Worm (Caenorhabditis elegans) whole organism, dauer: ENCODE data around the gene nep-22.

Source experiments
- unc-62 ChIP-seq: sonication (generic microtip); optimal IDR thresholded peaks from 2 replicates; lab custom pipeline; 2017; ENCODE audit warnings: missing biosample characterization, missing genetic modification reagents, missing genetic modification characterization

nep-22 gene

ce11 chrX:9034310-9034709, at the start of gene nep-22:
TSS of gene nep-22 (plus strand) at chrX:9034554.
- no peak for TF ChIP-seq unc-62 (GFP tag; lab: Kevin White, UChicago)

- no peak for TF ChIP-seq unc-62 (GFP tag; lab: Kevin White, UChicago)
These were observed 47.9 kb upstream of the nep-22 start for ce11 chrX:8986452-8986851.

DNA sequence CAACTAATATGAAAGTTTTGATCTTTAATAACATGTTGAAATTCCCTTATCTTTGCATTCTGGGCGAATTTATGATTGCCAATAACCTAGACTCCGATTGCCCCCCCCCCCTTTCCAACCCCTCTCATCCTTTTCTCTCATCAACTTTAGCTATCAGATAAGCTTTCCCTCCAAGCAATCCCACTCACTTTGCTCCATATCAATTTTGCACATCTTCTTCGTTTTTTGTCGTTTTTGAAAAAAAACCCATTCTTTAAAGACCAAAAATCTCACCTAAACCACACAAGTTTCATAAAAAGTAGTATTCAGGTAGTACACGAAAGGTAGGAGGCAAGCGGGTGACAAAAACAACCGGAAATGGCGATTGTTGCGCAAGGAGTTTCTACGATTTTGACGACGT, 46.5 kb upstream of the nep-22 start, which contains the start of gene twk-18:
twk-18 (plus strand) TSS at position 301 of the 400 bp plus-strand sequence.
- no peak for TF ChIP-seq unc-62 (GFP tag; lab: Kevin White, UChicago)

DNA sequence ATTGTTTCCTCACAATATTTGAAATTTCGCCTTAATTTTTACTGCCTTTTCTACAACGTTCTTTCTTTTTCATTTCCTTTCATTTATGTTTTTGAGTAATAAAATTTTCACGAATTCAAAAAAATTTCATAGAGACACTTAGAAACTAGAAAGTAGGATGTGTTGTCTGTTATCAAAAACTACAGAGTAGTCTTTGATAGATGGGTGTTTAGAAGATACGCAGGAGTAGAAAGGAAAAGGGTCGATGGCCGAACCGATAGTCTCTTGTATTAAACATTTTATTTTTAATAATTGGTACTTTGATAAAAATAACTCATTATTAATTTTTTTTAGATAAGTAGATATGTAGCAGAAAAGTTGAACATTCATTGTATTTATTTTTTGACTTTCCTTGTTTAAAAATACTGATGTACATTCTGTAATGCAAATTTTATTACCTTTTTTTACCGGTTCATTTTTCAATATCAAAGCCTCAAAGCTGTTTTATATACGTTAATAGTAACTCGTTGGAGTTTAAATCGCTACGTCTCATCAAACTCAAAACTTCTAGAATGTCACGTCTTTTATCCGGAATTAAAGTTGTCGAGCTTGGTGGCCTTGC, 42.4 kb upstream of the nep-22 start, which contains the start of gene C24A3.4:
C24A3.4 (plus strand) TSS at position 551 of the 601 bp plus-strand sequence.
- TF ChIP-seq unc-62 (GFP tag; lab: Kevin White, UChicago), result no peak

DNA sequence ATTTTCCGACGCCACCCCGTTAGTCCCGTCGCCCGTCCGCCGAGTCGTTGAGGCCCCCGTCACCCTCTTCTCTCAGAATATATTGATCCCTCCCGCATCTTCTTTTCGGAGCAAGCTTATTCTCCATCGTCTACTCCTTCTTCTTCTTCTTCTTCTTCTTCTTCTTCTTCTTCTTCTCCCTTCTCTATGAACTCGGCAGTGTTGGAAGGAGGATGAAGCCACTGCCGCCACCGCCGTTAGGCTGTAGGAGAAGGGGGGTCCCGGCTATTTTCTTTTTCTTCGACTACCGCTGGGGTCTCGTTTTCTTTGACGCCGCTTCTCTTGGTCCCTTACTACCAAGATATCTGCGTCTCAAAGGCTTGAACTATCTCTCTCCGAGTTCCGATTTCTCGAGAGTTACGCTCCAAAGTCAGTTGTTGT, 38.8 kb upstream of the nep-22 start:
- TF ChIP-seq unc-62 (GFP tag; lab: Kevin White, UChicago), result no peak

DNA sequence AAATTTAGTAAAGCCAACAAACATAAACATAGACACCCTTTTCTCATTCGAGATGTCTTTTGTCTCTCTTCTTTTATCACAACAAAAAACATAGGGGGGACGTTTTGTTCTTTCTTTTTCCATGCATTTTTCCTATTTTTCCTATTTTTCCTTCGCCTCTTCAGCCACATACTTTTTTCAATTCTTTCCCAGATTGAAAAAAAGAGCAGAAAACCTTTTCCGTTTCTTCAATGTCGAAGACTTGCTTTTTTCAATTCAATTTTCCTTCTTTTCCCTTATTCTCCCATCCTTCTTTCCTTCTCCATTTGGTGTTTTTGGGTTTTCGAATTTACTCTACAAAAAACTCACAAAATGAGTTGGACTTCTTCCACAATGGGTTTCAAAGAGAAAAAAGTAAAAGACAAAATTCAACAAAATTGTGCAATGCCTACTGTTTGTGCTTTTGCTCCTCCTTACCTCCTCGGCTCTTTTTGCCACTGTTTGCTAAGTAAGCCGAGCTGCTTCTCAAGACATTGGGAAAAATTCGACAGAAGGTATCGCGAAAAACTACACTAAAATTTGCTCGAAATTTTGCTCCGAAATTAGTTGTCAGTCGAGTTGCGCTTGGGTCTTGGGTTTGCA, 37.7 kb upstream of the nep-22 start:
- no peak for TF ChIP-seq unc-62 (GFP tag; lab: Kevin White, UChicago)

ce11 chrX:8997450-8998075, 36.8 kb upstream of the nep-22 start, which contains the start of gene C24A3.2:
TSS of gene C24A3.2 (plus strand) at chrX:8997500.
- no peak for TF ChIP-seq unc-62 (GFP tag; lab: Kevin White, UChicago)

DNA sequence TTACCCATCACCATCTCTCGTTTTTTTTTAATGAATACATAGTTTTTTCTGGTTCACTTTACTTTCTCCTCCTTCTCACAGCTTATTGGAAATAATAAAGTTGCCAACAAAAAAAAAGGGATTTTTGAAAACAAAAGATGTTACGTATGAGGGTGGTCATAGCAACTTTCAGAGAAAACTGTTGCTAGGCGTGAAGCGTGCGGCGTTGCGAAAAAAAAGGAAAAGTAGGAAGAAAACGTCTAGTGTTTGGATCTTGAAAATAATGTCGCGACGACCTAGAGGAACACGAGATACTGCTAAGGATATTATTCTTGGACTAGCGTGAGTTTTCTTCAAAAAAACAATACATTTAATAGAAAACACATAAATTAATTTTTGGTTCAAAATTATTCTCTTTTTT, 35.5 kb upstream of the nep-22 start, which contains the start of gene C24A3.1:
C24A3.1 (plus strand) TSS at position 263 of the 400 bp plus-strand sequence.
- TF ChIP-seq unc-62 (GFP tag; lab: Kevin White, UChicago), result no peak

- TF ChIP-seq unc-62 (GFP tag; lab: Kevin White, UChicago), result no peak
These were observed 23.9 kb upstream of the nep-22 start, which contains the start of gene C24A3.9 for ce11 chrX:9010418-9010817. TSS of gene C24A3.9 (minus strand) at chrX:9010518.

ce11 chrX:9011471-9011870, 22.9 kb upstream of the nep-22 start:
- no peak for TF ChIP-seq unc-62 (GFP tag; lab: Kevin White, UChicago)

DNA sequence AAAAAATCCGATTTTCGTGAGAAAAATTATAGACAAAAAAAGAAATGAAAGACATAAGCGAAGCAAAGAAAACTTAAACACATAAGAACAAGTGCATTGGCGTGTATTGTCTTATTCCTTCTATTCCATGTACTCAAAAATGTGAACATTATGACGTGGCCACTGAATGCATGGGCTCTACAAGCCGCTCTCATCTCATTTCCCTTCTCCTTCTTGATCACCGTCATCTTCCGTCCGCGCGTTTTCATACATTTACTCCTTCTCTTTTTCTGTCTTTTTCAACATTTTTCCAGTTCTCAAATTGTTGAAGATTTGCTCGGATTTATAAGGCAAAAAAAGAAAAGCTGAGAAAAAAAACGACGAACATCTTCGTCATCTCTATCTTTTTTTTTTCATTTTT, 19.9 kb upstream of the nep-22 start:
- no peak for TF ChIP-seq unc-62 (GFP tag; lab: Kevin White, UChicago)

DNA sequence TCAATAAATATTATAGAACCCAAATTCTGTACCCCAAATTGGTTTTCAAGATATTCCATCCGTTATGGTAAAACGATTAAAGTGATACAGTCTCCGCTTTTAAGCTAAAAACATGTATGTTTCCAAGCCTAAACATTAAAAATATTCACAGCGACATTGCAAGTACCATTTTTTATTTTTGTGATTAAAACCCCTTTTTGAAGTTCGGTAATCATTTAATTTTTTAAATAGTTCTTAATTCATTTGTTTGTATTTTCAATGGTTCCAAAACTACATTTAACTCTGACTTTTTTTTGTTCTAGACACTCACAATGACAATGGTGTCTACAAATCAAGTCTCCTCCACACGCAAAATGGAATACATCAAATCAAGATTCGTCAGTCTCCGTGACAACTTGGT, 18.9 kb upstream of the nep-22 start, which contains the start of gene T25B6.4:
T25B6.4 (plus strand) TSS at position 301 of the 400 bp plus-strand sequence.
- no peak for TF ChIP-seq unc-62 (GFP tag; lab: Kevin White, UChicago)

- no peak for TF ChIP-seq unc-62 (GFP tag; lab: Kevin White, UChicago)
These were observed 12.7 kb upstream of the nep-22 start, which contains the start of gene T25B6.5 for ce11 chrX:9021645-9022044. TSS of gene T25B6.5 (minus strand) at chrX:9021745.

DNA sequence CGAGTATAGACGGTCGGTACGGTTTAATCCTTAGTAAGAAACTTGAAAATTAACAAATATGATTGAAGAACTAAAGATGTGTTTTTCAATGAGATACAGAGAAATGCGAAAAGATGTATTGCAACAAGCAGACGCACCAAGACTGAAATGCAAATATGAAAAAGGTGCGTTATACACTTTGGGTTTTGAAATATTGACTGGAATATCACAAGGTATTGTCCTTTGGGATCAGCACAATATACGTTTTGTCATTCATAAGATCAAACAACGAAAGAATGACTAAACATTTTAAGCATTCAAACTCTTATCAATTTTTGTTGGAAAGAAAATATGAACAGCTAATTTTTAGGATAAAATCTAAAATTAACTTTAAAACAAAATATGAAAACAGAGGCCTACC, 11.6 kb upstream of the nep-22 start, which contains the start of gene T25B6.6:
T25B6.6 (minus strand) TSS at position 101 of the 400 bp plus-strand sequence.
- TF ChIP-seq unc-62 (GFP tag; lab: Kevin White, UChicago), result no peak

DNA sequence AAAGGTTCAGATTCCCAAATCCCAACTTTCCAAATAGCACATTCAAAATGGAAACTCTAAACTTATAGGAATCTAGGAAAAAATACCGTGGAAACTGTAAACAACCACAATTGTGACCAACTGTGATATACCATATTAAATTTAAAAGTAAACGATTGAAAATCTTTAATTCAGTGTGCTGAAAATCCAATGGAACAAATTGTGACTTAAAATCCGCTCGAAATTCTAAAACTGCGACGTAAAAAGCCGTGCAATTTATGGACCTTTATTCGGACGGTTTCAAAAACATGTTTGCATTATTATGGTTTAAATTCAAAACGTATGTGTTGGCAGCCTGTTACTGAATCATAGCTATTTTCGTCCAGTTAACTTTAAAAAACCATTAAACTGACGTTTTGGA, 10.5 kb upstream of the nep-22 start:
- TF ChIP-seq unc-62 (GFP tag; lab: Kevin White, UChicago), result no peak

ce11 chrX:9024270-9024669, 10.1 kb upstream of the nep-22 start:
- no peak for TF ChIP-seq unc-62 (GFP tag; lab: Kevin White, UChicago)
